Fruit fly (Drosophila melanogaster) Kc167 (cell line): ENCODE results near the gene CG42394.

ENCODE experiments used
- Myc ChIP-seq: fragments of >200 bp; optimal IDR thresholded peaks from 2 replicates; lab custom pipeline; 2017; ENCODE audit warnings: missing external identifiers
- Sin3A ChIP-seq: fragments of >200 bp; optimal IDR thresholded peaks from 2 replicates; lab custom pipeline; 2018; ENCODE audit warnings: missing external identifiers
- h ChIP-seq: fragments of >200 bp; optimal IDR thresholded peaks from 3 replicates; lab custom pipeline; 2018; ENCODE audit warnings: missing external identifiers
- insv ChIP-seq: fragments of >200 bp; optimal IDR thresholded peaks from 3 replicates; lab custom pipeline; 2018; ENCODE audit warnings: missing external identifiers
- psq ChIP-seq: fragments of >200 bp; optimal IDR thresholded peaks from 2 replicates; lab custom pipeline; 2017; ENCODE audit warnings: missing external identifiers
- ttk ChIP-seq: sonication (Bioruptor generic); optimal IDR thresholded peaks from 2 replicates; lab custom pipeline; 2017; ENCODE audit warnings: missing external identifiers

DNA sequence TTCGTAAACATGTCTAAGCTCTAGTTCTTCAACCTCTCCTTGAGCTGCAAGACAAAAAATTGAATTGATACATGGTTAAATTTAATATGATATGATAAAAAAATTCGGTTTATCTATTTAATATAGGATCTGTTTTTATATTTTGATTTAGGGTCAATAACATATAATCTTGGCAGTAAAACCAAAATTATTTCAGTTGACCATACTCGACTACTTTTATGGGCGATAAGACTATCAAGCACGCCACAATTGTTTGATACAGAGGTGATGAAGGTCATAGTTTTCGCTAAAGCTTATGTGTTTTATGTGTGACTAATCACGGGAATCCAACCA is 38.6 kb downstream of the CG42394 start:
- TF ChIP-seq ttk (lab: Kevin White, UChicago) (no peak), h (lab: Kevin White, UChicago) (no peak), psq (lab: Kevin White, UChicago) (no peak), Sin3A (no peak), Myc (no peak), insv (lab: Kevin White, UChicago) (no peak)
